Fruit fly (Drosophila melanogaster) whole organism, embryonic: Measurements from ENCODE around the gene CG46465.
A peak's percentile ranks its signal among the peaks of the same experiment; 100 is the strongest.

Experiments
- ATbp ChIP-seq: fragments of 200-800 bp; sonication (Bioruptor generic); optimal IDR thresholded peaks from 2 replicates; lab custom pipeline; 2017; ENCODE audit warnings: missing biosample characterization, mild to moderate bottlenecking, missing genetic modification characterization, missing genetic modification reagents
- Awh ChIP-seq: fragments of 200-800 bp; sonication (Bioruptor generic); IDR thresholded peaks from 2 replicates; pipeline ENCODE4, ENCODE4 v1.3.6; 2022; ENCODE audit warnings: missing biosample characterization, missing genetic modification characterization
- B-H2 ChIP-seq: fragments of 200-800 bp; sonication (Bioruptor generic); optimal IDR thresholded peaks from 2 replicates; lab custom pipeline; 2018; ENCODE audit warnings: missing biosample characterization, mild to moderate bottlenecking, missing genetic modification characterization
- CG10274 ChIP-seq: fragments of 200-800 bp; sonication (Bioruptor generic); optimal IDR thresholded peaks from 3 replicates; lab custom pipeline; 2017; ENCODE audit warnings: missing biosample characterization, mild to moderate bottlenecking, missing genetic modification characterization
- CG10366 ChIP-seq: fragments of 200-800 bp; sonication (Bioruptor generic); IDR thresholded peaks from 2 replicates; pipeline ENCODE4 v1.3.6; 2022; ENCODE audit warnings: missing biosample characterization, missing genetic modification characterization
- CG11456 ChIP-seq: fragments of 200-800 bp; sonication (Bioruptor generic); IDR thresholded peaks from 3 replicates; pipeline ENCODE4 v1.3.6; 2022; ENCODE audit warnings: missing biosample characterization, missing genetic modification characterization
- CG15011 ChIP-seq: fragments of 200-800 bp; sonication (Bioruptor generic); optimal IDR thresholded peaks from 3 replicates; lab custom pipeline; 2018; ENCODE audit warnings: missing biosample characterization, mild to moderate bottlenecking, missing genetic modification characterization
- CG15514 ChIP-seq: fragments of 200-800 bp; sonication (Bioruptor generic); optimal IDR thresholded peaks from 3 replicates; lab custom pipeline; 2017; ENCODE audit warnings: missing biosample characterization, missing genetic modification characterization, mild to moderate bottlenecking, moderate library complexity, missing genetic modification reagents
- CG16815 ChIP-seq: fragments of 200-800 bp; sonication (Bioruptor generic); optimal IDR thresholded peaks from 3 replicates; lab custom pipeline; 2017; ENCODE audit warnings: missing biosample characterization, mild to moderate bottlenecking, missing genetic modification characterization
- CG17361 ChIP-seq: fragments of 200-800 bp; sonication (Bioruptor generic); IDR thresholded peaks from 3 replicates; pipeline ENCODE4 v1.3.6; 2022; ENCODE audit warnings: missing biosample characterization, missing genetic modification characterization
- CG1832 ChIP-seq: fragments of 200-800 bp; sonication (Bioruptor generic); optimal IDR thresholded peaks from 2 replicates; lab custom pipeline; 2017; ENCODE audit warnings: missing biosample characterization, mild to moderate bottlenecking, missing genetic modification characterization, inconsistent platforms
- CG2889 ChIP-seq: fragments of 200-800 bp; sonication (Bioruptor generic); IDR thresholded peaks from 3 replicates; pipeline ENCODE4 v1.3.6; 2022; ENCODE audit warnings: missing biosample characterization, missing genetic modification characterization
- CG30020 ChIP-seq: fragments of 200-800 bp; optimal IDR thresholded peaks from 2 replicates; lab custom pipeline; 2019; ENCODE audit warnings: missing biosample characterization, mild to moderate bottlenecking, missing genetic modification characterization, moderate library complexity
- CG31224 ChIP-seq: fragments of 200-800 bp; sonication (Bioruptor generic); IDR thresholded peaks from 2 replicates; pipeline ENCODE4 v1.3.6; 2022; ENCODE audit warnings: missing biosample characterization, missing genetic modification characterization
- CG31441 ChIP-seq: fragments of 200-800 bp; sonication (Bioruptor generic); IDR thresholded peaks from 2 replicates; pipeline ENCODE4 v1.3.6; 2022; ENCODE audit warnings: missing biosample characterization, missing genetic modification characterization
- CG32767 ChIP-seq: fragments of 200-800 bp; sonication (Bioruptor generic); IDR thresholded peaks from 2 replicates; pipeline ENCODE4 v1.3.6; 2022; ENCODE audit warnings: missing biosample characterization, missing genetic modification characterization
- CG3281 ChIP-seq: fragments of 200-800 bp; sonication (Bioruptor generic); optimal IDR thresholded peaks from 3 replicates; lab custom pipeline; 2017; ENCODE audit warnings: missing biosample characterization, mild to moderate bottlenecking, missing genetic modification characterization
- CG42726 ChIP-seq: fragments of 200-800 bp; sonication (Bioruptor generic); IDR thresholded peaks from 2 replicates; pipeline ENCODE4 v1.3.6; 2022; ENCODE audit warnings: missing biosample characterization, missing genetic modification characterization; ENCODE audit not compliant: partially characterized antibody
- CG4854 ChIP-seq: fragments of 200-800 bp; sonication (Bioruptor generic); optimal IDR thresholded peaks from 2 replicates; lab custom pipeline; 2016; ENCODE audit warnings: missing biosample characterization, missing genetic modification characterization, inconsistent platforms
- CG6813 ChIP-seq: fragments of 200-800 bp; sonication (Bioruptor generic); optimal IDR thresholded peaks from 2 replicates; lab custom pipeline; 2017; ENCODE audit warnings: missing biosample characterization, missing genetic modification characterization, mild to moderate bottlenecking, moderate library complexity, missing genetic modification reagents
- CG6854 ChIP-seq: fragments of 200-800 bp; sonication (Bioruptor generic); optimal IDR thresholded peaks from 3 replicates; lab custom pipeline; 2017; ENCODE audit warnings: missing biosample characterization, mild to moderate bottlenecking, missing genetic modification characterization
- CG7271 ChIP-seq: fragments of 200-800 bp; sonication (Bioruptor generic); optimal IDR thresholded peaks from 2 replicates; lab custom pipeline; 2018; ENCODE audit warnings: missing biosample characterization, mild to moderate bottlenecking, missing genetic modification characterization, moderate library complexity
- CoRest ChIP-seq: fragments of 200-800 bp; sonication (Bioruptor generic); optimal IDR thresholded peaks from 3 replicates; lab custom pipeline; 2018; ENCODE audit warnings: missing biosample characterization, mild to moderate bottlenecking, missing genetic modification characterization, moderate library complexity
- Dip2 ChIP-seq: fragments of 200-800 bp; sonication (Bioruptor generic); IDR thresholded peaks from 2 replicates; pipeline ENCODE4 v1.3.6; 2022; ENCODE audit warnings: missing biosample characterization, missing genetic modification characterization
- Gsc ChIP-seq: fragments of 200-800 bp; sonication (Bioruptor generic); IDR thresholded peaks from 2 replicates; pipeline ENCODE4 v1.3.6; 2022; ENCODE audit warnings: missing biosample characterization, missing genetic modification characterization
- HmgZ ChIP-seq: fragments of 200-800 bp; sonication (Bioruptor generic); optimal IDR thresholded peaks from 2 replicates; lab custom pipeline; 2018; ENCODE audit warnings: missing biosample characterization, mild to moderate bottlenecking, missing genetic modification characterization
- Hr39 ChIP-seq: fragments of >200 bp; optimal IDR thresholded peaks from 2 replicates; lab custom pipeline; 2017
- Nf-YC ChIP-seq: fragments of 200-800 bp; optimal IDR thresholded peaks from 3 replicates; lab custom pipeline; 2019; ENCODE audit warnings: missing biosample characterization, mild to moderate bottlenecking, missing genetic modification characterization, moderate library complexity
- Sox102F ChIP-seq: fragments of 200-800 bp; sonication (Bioruptor generic); optimal IDR thresholded peaks from 2 replicates; lab custom pipeline; 2018; ENCODE audit warnings: missing biosample characterization, mild to moderate bottlenecking, missing genetic modification characterization, moderate library complexity
- Usf ChIP-seq: fragments of 200-800 bp; sonication (Bioruptor generic); optimal IDR thresholded peaks from 2 replicates; lab custom pipeline; 2017; ENCODE audit warnings: missing genotype, missing biosample characterization, missing genetic modification characterization
- ash1 ChIP-seq: fragments of 200-800 bp; sonication (Bioruptor generic); optimal IDR thresholded peaks from 2 replicates; lab custom pipeline; 2018; ENCODE audit warnings: missing biosample characterization, mild to moderate bottlenecking, missing genetic modification characterization
- ci ChIP-seq: fragments of 200-800 bp; sonication (Bioruptor generic); IDR thresholded peaks from 3 replicates; pipeline ENCODE4 v1.3.6; 2022; ENCODE audit warnings: missing biosample characterization, missing genetic modification characterization
- exex ChIP-seq: fragments of 200-800 bp; sonication (Bioruptor generic); optimal IDR thresholded peaks from 4 replicates; lab custom pipeline; 2018; ENCODE audit warnings: missing biosample characterization, mild to moderate bottlenecking, missing genetic modification characterization, moderate library complexity
- gt ChIP-seq: fragments of 200-800 bp; sonication (Bioruptor generic); IDR thresholded peaks from 2 replicates; pipeline ENCODE4 v1.3.6; 2022; ENCODE audit warnings: missing biosample characterization, missing genetic modification characterization
- ham ChIP-seq: fragments of 200-800 bp; sonication (Bioruptor generic); IDR thresholded peaks from 2 replicates; pipeline ENCODE4 v1.3.6; 2022; ENCODE audit warnings: missing biosample characterization, missing genetic modification characterization
- insv ChIP-seq, 2 experiments: fragments of 200-800 bp; sonication (Bioruptor generic); optimal IDR thresholded peaks; 3 replicates each; lab custom pipeline; 2016 to 2018; ENCODE audit warnings: missing biosample characterization in 2 of 2, missing genetic modification characterization in 2 of 2
- inv ChIP-seq: fragments of 200-800 bp; sonication (Bioruptor generic); IDR thresholded peaks from 2 replicates; pipeline ENCODE4 v1.3.6; 2022; ENCODE audit warnings: missing biosample characterization, missing genetic modification characterization; ENCODE audit not compliant: partially characterized antibody
- ken ChIP-seq: fragments of 200-800 bp; sonication (Bioruptor generic); IDR thresholded peaks from 3 replicates; pipeline ENCODE4 v1.3.6; 2022; ENCODE audit warnings: missing biosample characterization, missing genetic modification characterization
- lab ChIP-seq: fragments of 200-800 bp; sonication (Bioruptor generic); optimal IDR thresholded peaks from 3 replicates; lab custom pipeline; 2017; ENCODE audit warnings: missing biosample characterization, missing genetic modification characterization, mild to moderate bottlenecking, moderate library complexity, missing genetic modification reagents
- lola ChIP-seq, 3 experiments: fragments of >200 bp in 2 of 3; fragments of 200-800 bp in 1 of 3; sonication (Bioruptor generic) in 1 of 3; optimal IDR thresholded peaks; 2 replicates each; lab custom pipeline; 2017 to 2019; ENCODE audit warnings: missing biosample characterization in 3 of 3, missing genetic modification characterization in 3 of 3, mild to moderate bottlenecking in 1 of 3, moderate library complexity in 1 of 3
- peb ChIP-seq: fragments of 200-800 bp; sonication (Bioruptor generic); IDR thresholded peaks from 2 replicates; pipeline ENCODE4 v1.3.6; 2022; ENCODE audit warnings: missing biosample characterization, missing genetic modification characterization
- pfk ChIP-seq: fragments of 200-800 bp; sonication (Bioruptor generic); optimal IDR thresholded peaks from 2 replicates; lab custom pipeline; 2018; ENCODE audit warnings: missing biosample characterization, mild to moderate bottlenecking, missing genetic modification characterization, moderate library complexity
- pros ChIP-seq: fragments of 200-800 bp; sonication (Bioruptor generic); optimal IDR thresholded peaks from 3 replicates; lab custom pipeline; 2019; ENCODE audit warnings: missing biosample characterization, mild to moderate bottlenecking, missing genetic modification characterization, moderate library complexity
- scrt ChIP-seq: fragments of 200-800 bp; sonication (Bioruptor generic); optimal IDR thresholded peaks from 2 replicates; lab custom pipeline; 2018; ENCODE audit warnings: missing biosample characterization, mild to moderate bottlenecking, missing genetic modification characterization, moderate library complexity
- slp2 ChIP-seq: fragments of 200-800 bp; sonication (Bioruptor generic); optimal IDR thresholded peaks from 2 replicates; lab custom pipeline; 2016; ENCODE audit warnings: missing biosample characterization, missing genetic modification characterization
- so ChIP-seq: fragments of 200-800 bp; sonication (Bioruptor generic); IDR thresholded peaks from 3 replicates; pipeline ENCODE4 v1.3.6; 2022; ENCODE audit warnings: missing biosample characterization, missing genetic modification characterization
- tio ChIP-seq: fragments of 200-800 bp; sonication (Bioruptor generic); optimal IDR thresholded peaks from 2 replicates; lab custom pipeline; 2017; ENCODE audit warnings: missing biosample characterization, missing genetic modification characterization, inconsistent platforms
- zfh1 ChIP-seq: fragments of 200-800 bp; sonication (Bioruptor generic); IDR thresholded peaks from 3 replicates; pipeline ENCODE4 v1.3.6; 2022; ENCODE audit warnings: missing biosample characterization, missing genetic modification characterization

Gene CG46465

DNA sequence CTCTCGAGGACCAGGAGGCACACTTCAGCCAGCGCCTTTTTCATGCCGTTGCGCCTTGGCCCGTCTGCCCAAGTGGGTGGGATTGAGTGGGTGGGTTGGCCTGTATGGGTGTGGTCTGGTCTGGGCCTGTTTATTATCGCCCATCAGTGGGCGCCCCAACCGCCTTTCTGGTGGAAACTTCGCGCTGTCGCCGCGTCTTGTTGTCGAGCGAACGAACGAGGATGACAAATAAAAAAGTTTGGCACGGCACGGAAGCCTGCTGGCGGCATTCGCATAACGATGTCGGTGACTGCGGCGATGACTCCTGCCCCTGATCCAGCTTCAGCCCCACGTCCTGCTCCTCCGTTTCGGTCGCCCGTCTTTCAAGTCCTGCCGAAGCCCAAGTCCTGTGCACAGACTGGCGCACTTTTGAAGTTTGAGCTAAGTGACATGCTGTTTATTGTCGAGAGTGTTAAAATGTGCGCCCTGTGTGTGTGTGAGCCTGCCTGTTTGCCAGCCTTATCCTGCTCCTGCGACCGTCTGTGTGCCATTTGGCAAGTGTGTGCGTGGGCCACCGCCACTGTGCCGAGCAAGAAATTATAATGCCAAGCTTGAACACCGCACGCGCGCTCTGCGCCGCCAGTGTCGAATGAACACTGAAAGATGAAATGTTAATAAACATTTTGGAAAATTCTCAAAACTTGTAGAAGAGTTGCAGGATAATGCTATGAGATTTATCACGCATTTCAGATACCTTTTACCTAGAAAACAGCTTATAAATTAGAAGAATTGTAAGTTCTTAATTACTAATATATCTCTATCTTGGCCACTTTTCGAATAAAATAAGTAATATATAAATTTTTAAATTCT, 22.0 kb downstream of the CG46465 start (continued):
- TF ChIP-seq CG42726 (GFP tag; lab: Robert Waterston, UW) (no peak), zfh1 (GFP tag; lab: Robert Waterston, UW) (peak; percentile 8; the same call in 1 of the 3 replicates), CG15011 (GFP tag; lab: Kevin White, UChicago) (peak; percentile 62), HmgZ (tag; lab: Kevin White, UChicago) (peak; percentile 46), CG3281 (GFP tag; lab: Kevin White, UChicago) (peak; percentile 87), B-H2 (GFP tag; lab: Kevin White, UChicago) (peak; percentile 66), exex (tag; lab: Kevin White, UChicago) (peak; percentile 45), pfk (no peak), peb (GFP tag; lab: Robert Waterston, UW) (no peak), CG7271 (tag; lab: Kevin White, UChicago) (no peak), pros (GFP tag; lab: Kevin White, UChicago) (no peak), CG15514 (peak; percentile 64), CG11456 (no peak), ATbp (peak; percentile 72), CG31441 (GFP tag; lab: Robert Waterston, UW) (peak; percentile 84), ken (no peak), slp2 (GFP tag; lab: Kevin White, UChicago) (no peak), CG16815 (GFP tag; lab: Kevin White, UChicago) (peak; percentile 52), tio (GFP tag; lab: Kevin White, UChicago) (peak; percentile 43), CG10366 (peak; percentile 46; the same call in 1 of the 2 replicates), CG32767 (GFP tag; lab: Robert Waterston, UW) (peak; percentile 61; the same call in 1 of the 2 replicates), Nf-YC (tag; lab: Kevin White, UChicago) (peak; percentile 76), ham (GFP tag; lab: Robert Waterston, UW) (no peak), Usf (GFP tag; lab: Kevin White, UChicago) (peak; percentile 21), CG6854 (peak; percentile 87), CG2889 (no peak), Dip2 (no peak), gt (GFP tag; lab: Robert Waterston, UW) (no peak), Sox102F (GFP tag; lab: Kevin White, UChicago) (peak; percentile 78), CG1832 (GFP tag; lab: Kevin White, UChicago) (no peak), CG17361 (GFP tag; lab: Robert Waterston, UW) (peak; percentile 80; the same call in 2 of the 3 replicates), CG30020 (tag; lab: Kevin White, UChicago) (no peak), Hr39 (lab: Kevin White, UChicago) (no peak), CG4854 (GFP tag; lab: Kevin White, UChicago) (no peak), lab (GFP tag; lab: Kevin White, UChicago) (peak; percentile 90), Gsc (GFP tag; lab: Robert Waterston, UW) (no peak), ci (GFP tag; lab: Robert Waterston, UW) (peak; percentile 17; the same call in 1 of the 3 replicates), lola (GFP tag; optimal IDR thresholded peaks at IDR 0.05; lab: Kevin White, UChicago) (peak in 1 of 3 experiments; percentile 46), scrt (GFP tag; lab: Kevin White, UChicago) (peak; percentile 62), inv (no peak), insv (GFP tag; optimal IDR thresholded peaks at IDR 0.05; lab: Kevin White, UChicago) (peak in 1 of 2 experiments; percentile 41), CG10274 (GFP tag; lab: Kevin White, UChicago) (peak; percentile 15), so (peak; percentile 68; the same call in 1 of the 3 replicates), CG31224 (GFP tag; lab: Robert Waterston, UW) (peak; percentile 51; the same call in 1 of the 2 replicates), CG6813 (GFP tag; lab: Kevin White, UChicago) (peak; percentile 70), CoRest (peak; percentile 83), ash1 (GFP tag; lab: Kevin White, UChicago) (no peak), Awh (0 out of 2 replicates have a peak, but pooled peaks have one; percentile 10)
